Worm (Caenorhabditis elegans): ENCODE measurements around the gene T15H9.4.

The T15H9.4 gene

DNA sequence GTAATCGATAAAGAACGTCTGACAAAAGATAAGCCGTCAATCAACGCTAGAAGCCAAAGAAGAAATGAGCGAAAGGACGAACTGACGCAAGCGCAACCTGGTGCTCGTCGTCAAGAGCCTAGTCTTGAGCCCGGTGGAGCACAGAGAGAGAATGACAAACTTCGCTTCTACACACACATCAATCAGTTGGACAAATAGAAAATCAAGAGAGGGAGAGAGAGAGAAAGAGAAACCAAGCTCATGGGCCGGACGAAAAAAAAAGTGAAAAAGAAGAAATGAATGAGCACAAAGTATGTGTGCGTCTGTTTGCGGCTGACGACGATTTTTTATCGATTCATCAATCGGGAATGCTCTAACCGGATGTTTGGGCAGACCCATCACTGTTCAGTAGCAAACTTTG lies 9.4 kb downstream of the T15H9.4 start:
- TF ChIP-seq elt-2 (tag; optimal IDR thresholded peaks at IDR 0.05) (no peak), nhr-28 (tag; optimal IDR thresholded peaks at IDR 0.05) (no peak), skn-1 (tag; optimal IDR thresholded peaks at IDR 0.05) (no peak), lin-14 (GFP tag; optimal IDR thresholded peaks at IDR 0.05) (peak; percentile 48), lin-35 (GFP tag; optimal IDR thresholded peaks at IDR 0.05) (peak in 1 of 2 experiments; percentile 0), efl-3 (GFP tag; optimal IDR thresholded peaks at IDR 0.05) (no peak), blmp-1 (tag; optimal IDR thresholded peaks at IDR 0.05) (no peak), lir-3 (tag; optimal IDR thresholded peaks at IDR 0.05; ENCODE audit: poor library complexity) (no peak), nhr-20 (tag; optimal IDR thresholded peaks at IDR 0.05) (no peak), tbx-2 (tag; optimal IDR thresholded peaks at IDR 0.05) (no peak), ces-1 (GFP tag; optimal IDR thresholded peaks at IDR 0.05) (no peak), ets-5 (GFP tag; IDR thresholded peaks at IDR 0.05) (no peak), alr-1 (tag; optimal IDR thresholded peaks at IDR 0.05; ENCODE audit: borderline replicate concordance) (no peak), snpc-4 (tag; optimal IDR thresholded peaks at IDR 0.05) (no peak), nhr-71 (tag; optimal IDR thresholded peaks at IDR 0.05) (peak; percentile 52), nhr-85 (tag) (no peak), ama-1 (optimal IDR thresholded peaks at IDR 0.05) (no peak), hlh-17 (GFP tag; optimal IDR thresholded peaks at IDR 0.05; ENCODE audit: borderline replicate concordance) (no peak), C04F5.9 (tag; optimal IDR thresholded peaks at IDR 0.05) (no peak), pax-3 (tag; optimal IDR thresholded peaks at IDR 0.05) (no peak), ceh-88 (GFP tag; IDR thresholded peaks at IDR 0.05) (no peak), ceh-82 (tag; optimal IDR thresholded peaks at IDR 0.05) (no peak), fkh-8 (tag; optimal IDR thresholded peaks at IDR 0.05) (no peak), ztf-11 (tag; optimal IDR thresholded peaks at IDR 0.05) (no peak), mab-9 (GFP tag; IDR thresholded peaks at IDR 0.05) (no peak), ztf-4 (tag; optimal IDR thresholded peaks at IDR 0.05) (no peak), egl-27 (tag; optimal IDR thresholded peaks at IDR 0.05) (no peak), lin-39 (tag; optimal IDR thresholded peaks at IDR 0.05) (peak; percentile 22), egl-13 (tag; optimal IDR thresholded peaks at IDR 0.05) (no peak), lsy-2 (tag; optimal IDR thresholded peaks at IDR 0.05) (peak; percentile 19 to 55), efl-1 (optimal IDR thresholded peaks at IDR 0.05) (peak; percentile 2 to 12), efl-1 (GFP tag; optimal IDR thresholded peaks at IDR 0.05 in 1 of 2) (peak; percentile 17 to 92), unc-62 (GFP tag; optimal IDR thresholded peaks at IDR 0.05) (no peak), sox-4 (tag; optimal IDR thresholded peaks at IDR 0.05) (no peak), hlh-4 (tag; optimal IDR thresholded peaks at IDR 0.05) (no peak), sptf-1 (tag; optimal IDR thresholded peaks at IDR 0.05) (no peak), nhr-11 (tag; optimal IDR thresholded peaks at IDR 0.05) (no peak), ceh-8 (GFP tag; optimal IDR thresholded peaks at IDR 0.05) (no peak), mef-2 (tag; optimal IDR thresholded peaks at IDR 0.05) (no peak), nhr-12 (tag; optimal IDR thresholded peaks at IDR 0.05) (no peak), mep-1 (tag; optimal IDR thresholded peaks at IDR 0.05) (no peak), dsc-1 (tag; optimal IDR thresholded peaks at IDR 0.05) (peak; percentile 27), fkh-10 (GFP tag; optimal IDR thresholded peaks at IDR 0.05) (no peak), tlp-1 (tag; optimal IDR thresholded peaks at IDR 0.05) (no peak), ceh-90 (tag; optimal IDR thresholded peaks at IDR 0.05) (no peak), aly-2 (tag; optimal IDR thresholded peaks at IDR 0.05) (no peak), pqm-1 (tag; optimal IDR thresholded peaks at IDR 0.05) (no peak), pag-3 (tag; optimal IDR thresholded peaks at IDR 0.05; ENCODE audit: borderline replicate concordance, insufficient read depth) (peak; percentile 48), mdl-1 (tag; optimal IDR thresholded peaks at IDR 0.05) (no peak), nhr-47 (tag; optimal IDR thresholded peaks at IDR 0.05) (no peak), xbp-1 (tag; optimal IDR thresholded peaks at IDR 0.05) (no peak), snu-23 (GFP tag; optimal IDR thresholded peaks at IDR 0.05) (peak; percentile 14), C16A3.4 (tag; optimal IDR thresholded peaks at IDR 0.05) (peak; percentile 2), F16B12.6 (tag; optimal IDR thresholded peaks at IDR 0.05) (no peak)
